Fruit fly (Drosophila melanogaster) whole organism, larva: ENCODE data around the gene CG31097.
A peak's percentile ranks its signal among the peaks of the same experiment; 100 is the strongest.

Experiments used
- noc ChIP-seq: fragments of 200-800 bp; sonication (Bioruptor generic); optimal IDR thresholded peaks from 3 replicates; lab custom pipeline; 2019; ENCODE audit warnings: missing biosample characterization, mild to moderate bottlenecking, missing genetic modification characterization, moderate library complexity

The CG31097 gene

dm6 chr3R:25308228-25308627 is 10.7 kb upstream of the CG31097 start, which contains the start of gene CG10550:
TSS of gene CG10550 (minus strand) at chr3R:25308391.
- TF ChIP-seq noc (tag; lab: Kevin White, UChicago): no peak

- peak; percentile 47 for TF ChIP-seq noc (tag; lab: Kevin White, UChicago)
Observed at dm6 chr3R:25305822-25306544, 8.4 kb upstream of the CG31097 start.

dm6 chr3R:25303857-25304440 is 6.4 kb upstream of the CG31097 start, which contains the start of gene CG31436:
TSS of gene CG31436 (plus strand) at chr3R:25304137.
- no peak for TF ChIP-seq noc (tag; lab: Kevin White, UChicago)

- TF ChIP-seq noc (tag; lab: Kevin White, UChicago): no peak
Observed at dm6 chr3R:25302239-25302638, 4.7 kb upstream of the CG31097 start, which contains the start of gene CG31370. TSS of gene CG31370 (plus strand) at chr3R:25302464.

dm6 chr3R:25300575-25300974 is 3.0 kb upstream of the CG31097 start, which contains the start of gene CG13659:
TSS of gene CG13659 (plus strand) at chr3R:25300891.
- TF ChIP-seq noc (tag; lab: Kevin White, UChicago): no peak

- no peak for TF ChIP-seq noc (tag; lab: Kevin White, UChicago)
Observed at dm6 chr3R:25299507-25299964, 2.0 kb upstream of the CG31097 start, which contains the start of gene CG31288. TSS of gene CG31288 (minus strand) at chr3R:25299557.

- peak; percentile 65 for TF ChIP-seq noc (tag; lab: Kevin White, UChicago)
Observed at dm6 chr3R:25295320-25296020, 2.1 kb downstream of the CG31097 start, which contains the start of gene CG31102. TSS of gene CG31102 (minus strand) at chr3R:25295594.

- peak; percentile 59 for TF ChIP-seq noc (tag; lab: Kevin White, UChicago)
Observed at dm6 chr3R:25292864-25293284, 4.7 kb downstream of the CG31097 start, which contains the start of gene CG31098. TSS of gene CG31098 (minus strand) at chr3R:25292977.

dm6 chr3R:25289589-25289988 is 8.0 kb downstream of the CG31097 start, which contains the start of gene CG11893:
TSS of gene CG11893 (plus strand) at chr3R:25289889.
- no peak for TF ChIP-seq noc (tag; lab: Kevin White, UChicago)

- no peak for TF ChIP-seq noc (tag; lab: Kevin White, UChicago)
Observed at dm6 chr3R:25287128-25287527, 10.4 kb downstream of the CG31097 start, which contains the start of gene CG13658. TSS of gene CG13658 (plus strand) at chr3R:25287474.

dm6 chr3R:25285173-25285572 is 12.4 kb downstream of the CG31097 start, which contains the start of gene CG31104:
TSS of gene CG31104 (plus strand) at chr3R:25285473.
- TF ChIP-seq noc (tag; lab: Kevin White, UChicago): no peak

- TF ChIP-seq noc (tag; lab: Kevin White, UChicago): no peak
Observed at dm6 chr3R:25283209-25283670, 14.3 kb downstream of the CG31097 start, which contains the start of gene CG31300. TSS of gene CG31300 (plus strand) at chr3R:25283620.

- peak; percentile 84 for TF ChIP-seq noc (tag; lab: Kevin White, UChicago)
Observed at dm6 chr3R:25281165-25281564, 16.4 kb downstream of the CG31097 start, which contains the start of gene CG11892. TSS of gene CG11892 (plus strand) at chr3R:25281548.

dm6 chr3R:25279796-25280350 is 17.7 kb downstream of the CG31097 start, which contains the start of gene CG10514:
TSS of gene CG10514 (minus strand) at chr3R:25279846.
- TF ChIP-seq noc (tag; lab: Kevin White, UChicago): peak; percentile 65

- TF ChIP-seq noc (tag; lab: Kevin White, UChicago): no peak
Observed at dm6 chr3R:25277112-25277511, 20.5 kb downstream of the CG31097 start, which contains the start of gene CG10513. TSS of gene CG10513 (minus strand) at chr3R:25277212.
